Fruit fly (Drosophila melanogaster): ENCODE measurements around the gene 140up.
A peak's percentile ranks its signal among the peaks of the same experiment; 100 is the strongest.

Gene 140up

DNA sequence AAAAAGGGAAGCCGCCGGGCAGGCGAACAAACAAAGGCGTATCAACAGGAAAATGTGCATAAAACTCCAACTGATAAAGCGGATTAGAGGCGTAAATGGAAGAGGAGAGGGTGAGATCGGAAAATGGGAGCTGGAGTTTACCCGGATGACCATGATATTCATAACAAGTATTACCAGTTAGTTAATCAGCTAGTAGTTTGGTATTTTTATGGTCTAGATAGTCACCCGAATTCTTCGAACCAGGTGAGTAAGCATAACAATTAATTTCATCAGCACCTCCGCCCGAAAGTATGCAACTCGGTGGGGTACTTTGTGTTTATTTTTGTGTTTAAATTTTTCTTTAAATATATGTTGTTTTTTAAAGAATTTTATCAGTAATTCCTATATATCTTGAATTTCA is 29.4 kb downstream of the 140up start:
- TF ChIP-seq Dif (GFP tag; optimal IDR thresholded peaks at IDR 0.05; ENCODE audit: partially characterized antibody) (no peak), Vsx2 (GFP tag; optimal IDR thresholded peaks at IDR 0.05; ENCODE audit: partially characterized antibody) (no peak), pan (optimal IDR thresholded peaks at IDR 0.05) (no peak), dmrt93B (GFP tag; optimal IDR thresholded peaks at IDR 0.05) (no peak), dsf (GFP tag; optimal IDR thresholded peaks at IDR 0.05; ENCODE audit: borderline replicate concordance) (no peak), HLH106 (tag; optimal IDR thresholded peaks at IDR 0.05) (no peak), Abd-B (GFP tag; optimal IDR thresholded peaks at IDR 0.05) (no peak), OdsH (GFP tag; optimal IDR thresholded peaks at IDR 0.05) (no peak), brk (GFP tag; optimal IDR thresholded peaks at IDR 0.05) (no peak)

DNA sequence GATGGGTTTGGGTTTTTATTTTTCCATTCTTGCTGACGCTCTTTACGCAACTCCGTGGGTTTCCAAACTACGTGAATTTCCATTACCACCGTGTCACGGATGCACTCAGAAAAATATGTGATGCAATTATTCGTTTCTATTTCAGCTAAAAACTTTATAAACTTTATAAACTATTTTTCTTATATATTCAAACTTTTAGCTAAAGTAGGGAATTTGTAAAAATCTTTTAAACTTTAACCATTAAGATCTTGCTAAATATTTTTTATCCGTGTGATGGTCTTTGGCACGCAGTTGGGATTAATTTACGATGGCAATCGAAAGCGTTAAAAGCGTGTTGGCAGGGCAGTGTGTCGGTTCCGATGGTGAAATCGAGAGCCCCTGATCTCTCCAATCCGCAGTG is 29.9 kb downstream of the 140up start:
- TF ChIP-seq Hr78 (GFP tag; optimal IDR thresholded peaks at IDR 0.05) (no peak), sv (GFP tag; optimal IDR thresholded peaks at IDR 0.05) (no peak), Sp1 (GFP tag; optimal IDR thresholded peaks at IDR 0.05) (no peak), brk (GFP tag; optimal IDR thresholded peaks at IDR 0.05) (no peak), N (GFP tag; optimal IDR thresholded peaks at IDR 0.05) (no peak), dsf (GFP tag; optimal IDR thresholded peaks at IDR 0.05; ENCODE audit: borderline replicate concordance) (no peak), CrebA (GFP tag; optimal IDR thresholded peaks at IDR 0.05; ENCODE audit: borderline replicate concordance) (no peak), Myc (optimal IDR thresholded peaks at IDR 0.05) (no peak), Abd-B (GFP tag; optimal IDR thresholded peaks at IDR 0.05) (no peak), pan (optimal IDR thresholded peaks at IDR 0.05) (no peak), Rel (GFP tag; optimal IDR thresholded peaks at IDR 0.05) (no peak), Rel (tag; optimal IDR thresholded peaks at IDR 0.05) (no peak), sage (GFP tag; optimal IDR thresholded peaks at IDR 0.05) (no peak)

DNA sequence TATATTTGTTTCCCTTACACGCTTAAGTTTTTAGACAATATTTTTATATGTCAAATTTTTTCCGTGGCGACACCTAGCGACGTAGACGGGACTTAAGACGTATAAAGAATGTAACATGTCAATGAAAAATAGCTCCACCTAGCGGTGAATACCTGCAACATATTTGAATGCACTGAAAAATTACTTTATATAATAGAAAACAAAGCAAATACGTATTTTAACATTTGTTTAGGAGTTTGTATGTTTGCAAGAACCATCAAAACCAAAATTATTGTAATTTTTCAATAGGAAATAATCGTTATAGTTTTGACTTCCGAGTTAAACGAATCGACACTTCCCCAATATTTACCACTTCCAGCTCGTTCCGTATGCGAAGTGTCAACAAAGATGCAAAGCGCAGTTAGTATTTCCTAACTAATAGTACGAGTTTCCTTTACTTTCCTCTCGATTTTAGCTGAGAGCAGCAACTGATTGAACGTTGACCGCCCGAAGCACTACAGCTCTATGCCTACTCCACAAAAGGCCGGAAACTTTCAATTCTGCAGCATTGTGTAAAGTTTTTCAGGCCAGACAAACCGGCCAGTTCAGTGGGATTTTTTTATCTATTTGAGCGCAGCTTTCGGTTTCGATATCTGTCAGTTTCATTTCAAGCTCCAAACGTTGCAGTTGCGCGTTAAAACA is 36.3 kb downstream of the 140up start, which contains the start of gene Npc2b:
TSS of gene Npc2b (plus strand) at position 631 of the 681 bp plus-strand sequence.
- TF ChIP-seq dl (GFP tag; optimal IDR thresholded peaks at IDR 0.05; ENCODE audit: insufficient read depth in 1 of 2, partially characterized antibody in 2 of 2) = no peak
- no peak for TF ChIP-seq N (GFP tag; optimal IDR thresholded peaks at IDR 0.05)
- TF ChIP-seq HLH106 (tag; optimal IDR thresholded peaks at IDR 0.05) = peak; percentile 18
- no peak for TF ChIP-seq Rel (GFP tag; optimal IDR thresholded peaks at IDR 0.05)
- no peak for TF ChIP-seq Rel (tag; optimal IDR thresholded peaks at IDR 0.05)
- no peak for TF ChIP-seq Vsx2 (GFP tag; optimal IDR thresholded peaks at IDR 0.05; ENCODE audit: partially characterized antibody)
- no peak for TF ChIP-seq tai (GFP tag; optimal IDR thresholded peaks at IDR 0.05)
- TF ChIP-seq Dfd (GFP tag; optimal IDR thresholded peaks at IDR 0.05) = no peak
- TF ChIP-seq ey (GFP tag; optimal IDR thresholded peaks at IDR 0.05) = peak; percentile 38
- TF ChIP-seq Abd-B (GFP tag; optimal IDR thresholded peaks at IDR 0.05) = no peak
- no peak for TF ChIP-seq Jra (GFP tag; optimal IDR thresholded peaks at IDR 0.05)
- TF ChIP-seq rgr (GFP tag; optimal IDR thresholded peaks at IDR 0.05) = peak; percentile 61
- TF ChIP-seq pan (optimal IDR thresholded peaks at IDR 0.05) = no peak
- peak; percentile 45 for TF ChIP-seq OdsH (GFP tag; optimal IDR thresholded peaks at IDR 0.05)
- no peak for TF ChIP-seq Hr78 (GFP tag; optimal IDR thresholded peaks at IDR 0.05)
- peak; percentile 35 for TF ChIP-seq br (GFP tag; optimal IDR thresholded peaks at IDR 0.05)
- no peak for TF ChIP-seq CrebA (GFP tag; optimal IDR thresholded peaks at IDR 0.05; ENCODE audit: borderline replicate concordance)
- TF ChIP-seq Myc (optimal IDR thresholded peaks at IDR 0.05) = peak; percentile 81
- TF ChIP-seq CG9705 (GFP tag; optimal IDR thresholded peaks at IDR 0.05) = peak; percentile 2
- no peak for TF ChIP-seq h (GFP tag; optimal IDR thresholded peaks at IDR 0.05)
- no peak for TF ChIP-seq sage (GFP tag; optimal IDR thresholded peaks at IDR 0.05)
- no peak for TF ChIP-seq Mio (GFP tag; optimal IDR thresholded peaks at IDR 0.05)
- peak; percentile 38 for TF ChIP-seq dmrt93B (GFP tag; optimal IDR thresholded peaks at IDR 0.05)
- TF ChIP-seq GATAd (GFP tag; optimal IDR thresholded peaks at IDR 0.05) = no peak
- TF ChIP-seq brk (GFP tag; optimal IDR thresholded peaks at IDR 0.05) = no peak
- TF ChIP-seq CG32264 (GFP tag; optimal IDR thresholded peaks at IDR 0.05) = no peak
- no peak for TF ChIP-seq woc (GFP tag; optimal IDR thresholded peaks at IDR 0.05)
- TF ChIP-seq Hr83 (GFP tag; optimal IDR thresholded peaks at IDR 0.05; ENCODE audit: poor library complexity, severe bottlenecking) = peak; percentile 31
- no peak for TF ChIP-seq jim (GFP tag; optimal IDR thresholded peaks at IDR 0.05)
- TF ChIP-seq foxo (GFP tag; optimal IDR thresholded peaks at IDR 0.05) = peak in 1 of 2 experiments; percentile 61
- TF ChIP-seq sv (GFP tag; optimal IDR thresholded peaks at IDR 0.05) = peak; percentile 5
- TF ChIP-seq lola (GFP tag; optimal IDR thresholded peaks at IDR 0.05) = no peak
- no peak for TF ChIP-seq dsf (GFP tag; optimal IDR thresholded peaks at IDR 0.05; ENCODE audit: borderline replicate concordance)
- TF ChIP-seq Hnf4 (GFP tag; optimal IDR thresholded peaks at IDR 0.05) = peak; percentile 5
- TF ChIP-seq psq (GFP tag; optimal IDR thresholded peaks at IDR 0.05) = peak; percentile 7
- no peak for TF ChIP-seq Sp1 (GFP tag; optimal IDR thresholded peaks at IDR 0.05)
- TF ChIP-seq Dif (GFP tag; optimal IDR thresholded peaks at IDR 0.05; ENCODE audit: partially characterized antibody) = no peak
- no peak for TF ChIP-seq usp (GFP tag; optimal IDR thresholded peaks at IDR 0.05)
- peak; percentile 52 for TF ChIP-seq fru (GFP tag; optimal IDR thresholded peaks at IDR 0.05)

All from whole organism, wandering third instar larva.